Fruit fly (Drosophila melanogaster) whole organism, embryonic: Measurements from ENCODE around the gene fend.

Experiments used
- Asciz ChIP-seq: fragments of 200-800 bp; sonication (Bioruptor generic); optimal IDR thresholded peaks from 2 replicates; lab custom pipeline; 2017; ENCODE audit warnings: missing biosample characterization, mild to moderate bottlenecking, missing genetic modification characterization, missing genetic modification reagents
- CG10267 ChIP-seq: fragments of 200-800 bp; sonication (Bioruptor generic); optimal IDR thresholded peaks from 2 replicates; lab custom pipeline; 2018; ENCODE audit warnings: missing biosample characterization, mild to moderate bottlenecking, missing genetic modification characterization, moderate library complexity
- CG12391 ChIP-seq: fragments of 200-800 bp; sonication (Bioruptor generic); optimal IDR thresholded peaks from 3 replicates; lab custom pipeline; 2018; ENCODE audit warnings: missing biosample characterization, mild to moderate bottlenecking, missing genetic modification characterization, moderate library complexity
- CG13287 ChIP-seq: fragments of 200-800 bp; sonication (Bioruptor generic); IDR thresholded peaks from 2 replicates; pipeline ENCODE4 v1.3.6; 2022; ENCODE audit warnings: missing biosample characterization, missing genetic modification characterization; ENCODE audit not compliant: partially characterized antibody
- CG14014 ChIP-seq: fragments of 200-800 bp; sonication (Bioruptor generic); IDR thresholded peaks from 2 replicates; pipeline ENCODE4 v1.3.6; 2022; ENCODE audit warnings: missing biosample characterization, missing genetic modification characterization
- CG14710 ChIP-seq: fragments of 200-800 bp; sonication (Bioruptor generic); optimal IDR thresholded peaks from 3 replicates; lab custom pipeline; 2019; ENCODE audit warnings: missing biosample characterization, mild to moderate bottlenecking, missing genetic modification characterization, moderate library complexity
- CG18599 ChIP-seq: fragments of 200-800 bp; sonication (Bioruptor generic); optimal IDR thresholded peaks from 3 replicates; lab custom pipeline; 2017; ENCODE audit warnings: missing biosample characterization, missing genetic modification characterization, mild to moderate bottlenecking, moderate library complexity, missing genetic modification reagents
- CG2116 ChIP-seq: fragments of 200-800 bp; sonication (Bioruptor generic); optimal IDR thresholded peaks from 3 replicates; lab custom pipeline; 2018; ENCODE audit warnings: missing biosample characterization, mild to moderate bottlenecking, missing genetic modification characterization
- CG2129 ChIP-seq: fragments of 200-800 bp; sonication (Bioruptor generic); IDR thresholded peaks from 2 replicates; pipeline ENCODE4 v1.3.6; 2022; ENCODE audit warnings: missing biosample characterization, missing genetic modification characterization; ENCODE audit not compliant: partially characterized antibody
- CG30020 ChIP-seq: fragments of 200-800 bp; optimal IDR thresholded peaks from 2 replicates; lab custom pipeline; 2019; ENCODE audit warnings: missing biosample characterization, mild to moderate bottlenecking, missing genetic modification characterization, moderate library complexity
- CG34224 ChIP-seq: fragments of 200-800 bp; sonication (Bioruptor generic); IDR thresholded peaks from 3 replicates; pipeline ENCODE4 v1.3.6; 2022; ENCODE audit warnings: missing biosample characterization, missing genetic modification characterization; ENCODE audit not compliant: partially characterized antibody
- CG3838 ChIP-seq: fragments of 200-800 bp; sonication (Bioruptor generic); optimal IDR thresholded peaks from 3 replicates; lab custom pipeline; 2016; ENCODE audit warnings: missing biosample characterization, missing genetic modification characterization
- CG42726 ChIP-seq: fragments of 200-800 bp; sonication (Bioruptor generic); IDR thresholded peaks from 2 replicates; pipeline ENCODE4 v1.3.6; 2022; ENCODE audit warnings: missing biosample characterization, missing genetic modification characterization; ENCODE audit not compliant: partially characterized antibody
- CG4617 ChIP-seq: fragments of 200-800 bp; sonication (Bioruptor generic); optimal IDR thresholded peaks from 3 replicates; lab custom pipeline; 2016; ENCODE audit warnings: missing biosample characterization, missing genetic modification characterization, borderline replicate concordance
- CG6813 ChIP-seq: fragments of 200-800 bp; sonication (Bioruptor generic); optimal IDR thresholded peaks from 2 replicates; lab custom pipeline; 2017; ENCODE audit warnings: missing biosample characterization, missing genetic modification characterization, mild to moderate bottlenecking, moderate library complexity, missing genetic modification reagents
- CG7357 ChIP-seq: fragments of 200-800 bp; sonication (Bioruptor generic); IDR thresholded peaks from 3 replicates; pipeline ENCODE4 v1.3.6; 2022; ENCODE audit warnings: missing biosample characterization, missing genetic modification characterization
- D19B ChIP-seq: fragments of 200-800 bp; sonication (Bioruptor generic); optimal IDR thresholded peaks from 2 replicates; lab custom pipeline; 2017; ENCODE audit warnings: missing biosample characterization, mild to moderate bottlenecking, missing genetic modification characterization
- Doc3 ChIP-seq: fragments of 200-800 bp; sonication (Bioruptor generic); IDR thresholded peaks from 3 replicates; pipeline ENCODE4 v1.3.6; 2022; ENCODE audit warnings: missing biosample characterization, missing genetic modification characterization; ENCODE audit not compliant: partially characterized antibody
- Dp ChIP-seq: fragments of 200-800 bp; sonication (Bioruptor generic); optimal IDR thresholded peaks from 2 replicates; lab custom pipeline; 2018; ENCODE audit warnings: missing biosample characterization, mild to moderate bottlenecking, missing genetic modification characterization, moderate library complexity
- Dref ChIP-seq: fragments of 200-800 bp; sonication (Bioruptor generic); IDR thresholded peaks from 2 replicates; pipeline ENCODE4 v1.3.6; 2022; ENCODE audit warnings: missing biosample characterization, missing genetic modification characterization
- E2f2 ChIP-seq: fragments of 200-800 bp; sonication (Bioruptor generic); IDR thresholded peaks from 2 replicates; pipeline ENCODE4 v1.3.6; 2022; ENCODE audit warnings: missing biosample characterization, missing genetic modification characterization
- Ets97D ChIP-seq: fragments of 200-800 bp; sonication (Bioruptor generic); optimal IDR thresholded peaks from 3 replicates; lab custom pipeline; 2016; ENCODE audit warnings: missing biosample characterization, missing genetic modification characterization
- HHEX ChIP-seq: fragments of 200-800 bp; sonication (Bioruptor generic); optimal IDR thresholded peaks from 3 replicates; lab custom pipeline; 2017; ENCODE audit warnings: missing biosample characterization, mild to moderate bottlenecking, missing genetic modification characterization, missing genetic modification reagents
- MBD-R2 ChIP-seq: fragments of 200-800 bp; sonication (Bioruptor generic); IDR thresholded peaks from 2 replicates; pipeline ENCODE4 v1.3.6; 2022; ENCODE audit warnings: missing biosample characterization, missing genetic modification characterization
- Scr ChIP-seq: fragments of 200-800 bp; sonication (Bioruptor generic); IDR thresholded peaks from 2 replicates; pipeline ENCODE4 v1.3.6; 2022; ENCODE audit warnings: missing biosample characterization, missing genetic modification characterization; ENCODE audit not compliant: partially characterized antibody
- Sin3A ChIP-seq: fragments of >200 bp; optimal IDR thresholded peaks from 2 replicates; lab custom pipeline; 2018
- amos ChIP-seq: fragments of 200-800 bp; sonication (Bioruptor generic); IDR thresholded peaks from 2 replicates; pipeline ENCODE4 v1.3.6; 2022; ENCODE audit warnings: missing biosample characterization, missing genetic modification characterization; ENCODE audit not compliant: partially characterized antibody
- bigmax ChIP-seq: fragments of 200-800 bp; sonication (Bioruptor generic); optimal IDR thresholded peaks from 2 replicates; lab custom pipeline; 2018; ENCODE audit warnings: missing biosample characterization, mild to moderate bottlenecking, missing genetic modification characterization
- gcm2 ChIP-seq: fragments of 200-800 bp; sonication (Bioruptor generic); optimal IDR thresholded peaks from 2 replicates; lab custom pipeline; 2016; ENCODE audit warnings: missing biosample characterization, missing genetic modification characterization
- gfzf ChIP-seq: fragments of 200-800 bp; sonication (Bioruptor generic); optimal IDR thresholded peaks from 2 replicates; lab custom pipeline; 2016; ENCODE audit warnings: missing biosample characterization, mild to moderate bottlenecking, missing genetic modification characterization, moderate library complexity
- hb ChIP-seq: fragments of 200-800 bp; sonication (Bioruptor generic); IDR thresholded peaks from 3 replicates; pipeline ENCODE4 v1.3.6; 2022; ENCODE audit warnings: missing biosample characterization, missing genetic modification characterization; ENCODE audit not compliant: partially characterized antibody
- hkb ChIP-seq, 2 experiments: fragments of 200-800 bp in 1 of 2; fragments of >200 bp in 1 of 2; sonication (Bioruptor generic) in 1 of 2; IDR thresholded peaks in 1 of 2; optimal IDR thresholded peaks in 1 of 2; 2 replicates each; pipeline versions ENCODE4 v1.3.6 to Lab custom; 2017 to 2022; ENCODE audit warnings: missing biosample characterization in 1 of 2, missing genetic modification characterization in 1 of 2
- insv ChIP-seq, 2 experiments: fragments of 200-800 bp; sonication (Bioruptor generic); optimal IDR thresholded peaks; 3 replicates each; lab custom pipeline; 2016 to 2018; ENCODE audit warnings: missing biosample characterization in 2 of 2, missing genetic modification characterization in 2 of 2
- knrl ChIP-seq: fragments of 200-800 bp; sonication (Bioruptor generic); IDR thresholded peaks from 3 replicates; pipeline ENCODE4 v1.3.6; 2022; ENCODE audit warnings: missing biosample characterization, missing genetic modification characterization; ENCODE audit not compliant: partially characterized antibody
- pros ChIP-seq: fragments of 200-800 bp; sonication (Bioruptor generic); optimal IDR thresholded peaks from 3 replicates; lab custom pipeline; 2019; ENCODE audit warnings: missing biosample characterization, mild to moderate bottlenecking, missing genetic modification characterization, moderate library complexity
- pzg ChIP-seq: fragments of 200-800 bp; sonication (Bioruptor generic); optimal IDR thresholded peaks from 3 replicates; lab custom pipeline; 2018; ENCODE audit warnings: missing biosample characterization, mild to moderate bottlenecking, missing genetic modification characterization, moderate library complexity
- row ChIP-seq: fragments of 200-800 bp; sonication (Bioruptor generic); IDR thresholded peaks from 3 replicates; pipeline ENCODE4 v1.3.6; 2022; ENCODE audit warnings: missing biosample characterization, missing genetic modification characterization
- scrt ChIP-seq: fragments of 200-800 bp; sonication (Bioruptor generic); optimal IDR thresholded peaks from 2 replicates; lab custom pipeline; 2018; ENCODE audit warnings: missing biosample characterization, mild to moderate bottlenecking, missing genetic modification characterization, moderate library complexity
- sens ChIP-seq: fragments of 200-800 bp; sonication (Bioruptor generic); peaks from one replicate; lab custom pipeline; 2016; ENCODE audit warnings: missing biosample characterization, missing genetic modification characterization
- sna ChIP-seq: fragments of 200-800 bp; sonication (Bioruptor generic); IDR thresholded peaks from 2 replicates; pipeline ENCODE4 v1.3.6; 2022; ENCODE audit warnings: missing biosample characterization, missing genetic modification characterization; ENCODE audit not compliant: partially characterized antibody
- sqz ChIP-seq: fragments of 200-800 bp; sonication (Bioruptor generic); optimal IDR thresholded peaks from 3 replicates; lab custom pipeline; 2018; ENCODE audit warnings: missing biosample characterization, mild to moderate bottlenecking, missing genetic modification characterization
- ssp ChIP-seq: fragments of 200-800 bp; sonication (Bioruptor generic); IDR thresholded peaks from 2 replicates; pipeline ENCODE4 v1.3.6; 2022; ENCODE audit warnings: missing biosample characterization, missing genetic modification characterization
- trem ChIP-seq: fragments of 200-800 bp; optimal IDR thresholded peaks from 3 replicates; lab custom pipeline; 2019; ENCODE audit warnings: missing biosample characterization, mild to moderate bottlenecking, missing genetic modification characterization, moderate library complexity
- unc-4 ChIP-seq: fragments of 200-800 bp; sonication (Bioruptor generic); IDR thresholded peaks from 2 replicates; pipeline ENCODE4 v1.3.6; 2022; ENCODE audit warnings: missing biosample characterization, missing genetic modification characterization; ENCODE audit not compliant: partially characterized antibody
- vnd ChIP-seq: fragments of 200-800 bp; sonication (Bioruptor generic); IDR thresholded peaks from 3 replicates; pipeline ENCODE4 v1.3.6; 2022; ENCODE audit warnings: missing biosample characterization, missing genetic modification characterization; ENCODE audit not compliant: partially characterized antibody
- wor ChIP-seq: fragments of 200-800 bp; sonication (Bioruptor generic); IDR thresholded peaks from 2 replicates; pipeline ENCODE4 v1.3.6; 2022; ENCODE audit warnings: missing biosample characterization, missing genetic modification characterization

The fend gene

dm6 chrX:9142224-9142802, 7.4 kb upstream of the fend start, which contains the start of gene CG7065 (continued):
- TF ChIP-seq CG10267 (tag; lab: Kevin White, UChicago) (peak; percentile 10), CG42726 (GFP tag; lab: Robert Waterston, UW) (peak; percentile 59; the same call in 1 of the 2 replicates), sqz (GFP tag; lab: Kevin White, UChicago) (peak; percentile 69), HHEX (GFP tag; lab: Kevin White, UChicago) (no peak), CG34224 (GFP tag; lab: Robert Waterston, UW) (peak; percentile 35; the same call in 2 of the 3 replicates), amos (GFP tag; lab: Robert Waterston, UW) (peak; percentile 73), trem (tag; lab: Kevin White, UChicago) (peak; percentile 37), CG2129 (GFP tag; lab: Robert Waterston, UW) (0 out of 2 replicates have a peak, but pooled peaks have one; percentile 23), Sin3A (lab: Kevin White, UChicago) (peak; percentile 21), Doc3 (0 out of 3 replicates have a peak, but pooled peaks have one; percentile 36), CG3838 (peak; percentile 80), pzg (GFP tag; lab: Kevin White, UChicago) (peak; percentile 49), ssp (GFP tag; lab: Robert Waterston, UW) (peak; percentile 57), unc-4 (GFP tag; lab: Robert Waterston, UW) (peak; percentile 66), row (GFP tag; lab: Robert Waterston, UW) (peak; percentile 65), hkb (optimal IDR thresholded peaks at IDR 0.05; lab: Kevin White, UChicago) (no peak), hkb (GFP tag; IDR thresholded peaks at IDR 0.05; lab: Robert Waterston, UW) (no peak), insv (GFP tag; optimal IDR thresholded peaks at IDR 0.05; lab: Kevin White, UChicago) (no peak), CG4617 (GFP tag; lab: Kevin White, UChicago) (peak; percentile 73), MBD-R2 (GFP tag; lab: Robert Waterston, UW) (peak; percentile 65), Dref (GFP tag; lab: Robert Waterston, UW) (peak; percentile 74), E2f2 (GFP tag; lab: Robert Waterston, UW) (peak; percentile 56), sna (GFP tag; lab: Robert Waterston, UW) (peak; percentile 38; the same call in 1 of the 2 replicates), Ets97D (GFP tag; lab: Kevin White, UChicago) (peak; percentile 45), gcm2 (GFP tag; lab: Kevin White, UChicago) (no peak), CG13287 (GFP tag; lab: Robert Waterston, UW) (peak; percentile 77), Dp (GFP tag; lab: Kevin White, UChicago) (peak; percentile 55), Asciz (no peak), hb (GFP tag; lab: Robert Waterston, UW) (peak; percentile 47; the same call in 2 of the 3 replicates), CG30020 (peak; percentile 43), CG6813 (GFP tag; lab: Kevin White, UChicago) (no peak), CG2116 (peak; percentile 52), Scr (GFP tag; lab: Robert Waterston, UW) (peak; percentile 70), vnd (peak; percentile 67), scrt (GFP tag; lab: Kevin White, UChicago) (no peak), D19B (GFP tag; lab: Kevin White, UChicago) (no peak), sens (GFP tag; lab: Kevin White, UChicago) (peak; percentile 59), CG14710 (peak; percentile 42), wor (GFP tag; lab: Robert Waterston, UW) (no peak), CG12391 (no peak), gfzf (GFP tag; lab: Kevin White, UChicago) (peak; percentile 70), CG7357 (GFP tag; lab: Robert Waterston, UW) (peak; percentile 29; the same call in 1 of the 3 replicates), knrl (GFP tag; lab: Robert Waterston, UW) (peak; percentile 56; the same call in 2 of the 3 replicates), bigmax (GFP tag; lab: Kevin White, UChicago) (no peak), CG18599 (no peak), CG14014 (GFP tag; lab: Robert Waterston, UW) (no peak), pros (GFP tag; lab: Kevin White, UChicago) (no peak)
